Fruit fly (Drosophila melanogaster): ENCODE data around the gene CG15696.

DNA sequence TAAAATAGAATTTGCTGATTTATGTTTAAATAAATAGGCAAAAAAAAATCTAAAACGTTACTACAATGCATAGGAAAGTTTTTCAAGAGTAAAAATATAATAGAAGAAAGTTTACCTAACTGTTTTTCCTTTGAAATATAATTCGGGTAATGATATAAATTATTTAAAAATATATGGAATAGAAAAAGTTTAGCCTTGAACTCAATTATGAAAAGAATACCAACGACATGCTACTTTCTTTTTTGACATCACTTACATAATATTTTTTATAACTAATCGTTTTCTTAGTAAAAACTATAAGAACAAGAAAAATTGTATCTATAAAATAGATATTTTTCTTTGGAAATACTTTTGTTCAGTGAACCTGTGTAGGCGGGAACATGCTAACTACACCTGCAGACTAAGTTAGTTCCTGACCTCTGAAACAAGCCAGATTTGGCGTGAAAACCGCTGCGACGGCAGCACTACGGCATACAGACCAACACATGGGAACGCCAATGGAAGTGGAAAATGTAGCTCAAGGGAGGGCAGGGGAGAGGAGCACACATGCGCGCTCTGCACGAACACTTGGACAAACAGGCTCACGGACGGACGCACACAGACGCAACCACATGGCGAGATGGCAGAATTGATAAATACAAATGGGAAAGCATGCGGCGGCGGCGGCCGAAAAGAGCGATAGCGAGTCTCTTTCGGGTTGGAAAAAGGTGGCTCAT lies 17.3 kb upstream of the CG15696 start:
- TF ChIP-seq CTCF (optimal IDR thresholded peaks at IDR 0.05): no peak
- no peak for TF ChIP-seq CG8478 (optimal IDR thresholded peaks at IDR 0.05)

Measured in S2 (cell line).